Worm (Caenorhabditis elegans): ENCODE data around the gene srlf-34.

DNA sequence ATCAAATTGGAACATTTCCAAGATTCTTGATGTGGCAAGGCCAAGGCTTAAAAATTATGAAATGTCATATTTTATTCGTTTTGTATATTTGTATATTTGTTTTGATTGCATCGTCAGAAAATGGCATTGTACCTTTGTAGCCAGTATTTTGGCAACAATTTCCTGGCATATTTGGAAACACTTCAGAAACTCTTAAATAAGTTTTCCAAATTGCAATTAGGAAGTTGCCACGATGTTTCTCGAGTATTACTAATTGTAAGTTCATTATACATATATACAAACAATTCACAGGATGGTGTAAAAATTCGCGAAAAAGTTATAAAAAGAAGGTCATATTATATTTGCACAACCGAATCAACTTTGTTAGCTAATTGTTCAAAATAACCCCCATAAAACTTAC is 3.2 kb downstream of the srlf-34 start, which contains the start of gene idpp-8:
- no peak for TF ChIP-seq flt-1 (GFP tag; IDR thresholded peaks at IDR 0.05)
- no peak for TF ChIP-seq ama-1 (optimal IDR thresholded peaks at IDR 0.05)
- TF ChIP-seq B0310.2 (tag; optimal IDR thresholded peaks at IDR 0.05): no peak
- no peak for TF ChIP-seq scrt-1 (GFP tag; IDR thresholded peaks at IDR 0.05)
- TF ChIP-seq tbx-37 (GFP tag; conservative IDR thresholded peaks at IDR 0.05): no peak
- TF ChIP-seq ceh-13 (GFP tag; optimal IDR thresholded peaks at IDR 0.05): no peak
- TF ChIP-seq tra-4 (tag; optimal IDR thresholded peaks at IDR 0.05): no peak
- no peak for TF ChIP-seq F13C5.2 (tag; optimal IDR thresholded peaks at IDR 0.05)
- no peak for TF ChIP-seq hnd-1 (tag; optimal IDR thresholded peaks at IDR 0.05)
- TF ChIP-seq pes-1 (GFP tag; IDR thresholded peaks at IDR 0.05): no peak
- no peak for TF ChIP-seq aly-1 (tag; optimal IDR thresholded peaks at IDR 0.05)

Measured in whole organism, early embryonic.